Fruit fly (Drosophila melanogaster) whole organism, embryonic: Measurements from ENCODE around the gene CG42535.

Experiments
- ATbp ChIP-seq: fragments of 200-800 bp; sonication (Bioruptor generic); optimal IDR thresholded peaks from 2 replicates; lab custom pipeline; 2017; ENCODE audit warnings: missing biosample characterization, mild to moderate bottlenecking, missing genetic modification characterization, missing genetic modification reagents
- Antp ChIP-seq: fragments of 200-800 bp; sonication (Bioruptor generic); optimal IDR thresholded peaks from 3 replicates; lab custom pipeline; 2016; ENCODE audit warnings: missing biosample characterization, missing genetic modification characterization
- Bgb ChIP-seq: fragments of 200-800 bp; sonication (Bioruptor generic); IDR thresholded peaks from 2 replicates; pipeline ENCODE4 v1.3.6; 2022; ENCODE audit warnings: missing biosample characterization, missing genetic modification characterization; ENCODE audit not compliant: partially characterized antibody
- C15 ChIP-seq: fragments of 200-800 bp; sonication (Bioruptor generic); IDR thresholded peaks from 3 replicates; pipeline ENCODE4 v1.3.6; 2022; ENCODE audit warnings: missing biosample characterization, missing genetic modification characterization
- CG11695 ChIP-seq: fragments of 200-800 bp; sonication (Bioruptor generic); IDR thresholded peaks from 3 replicates; pipeline ENCODE4 v1.3.6; 2022; ENCODE audit warnings: missing biosample characterization, missing genetic modification characterization
- CG12104 ChIP-seq: fragments of 200-800 bp; sonication (Bioruptor generic); optimal IDR thresholded peaks from 3 replicates; lab custom pipeline; 2016; ENCODE audit warnings: missing biosample characterization, missing genetic modification characterization
- CG12236 ChIP-seq: fragments of 200-800 bp; sonication (Bioruptor generic); optimal IDR thresholded peaks from 2 replicates; lab custom pipeline; 2016; ENCODE audit warnings: missing biosample characterization, missing genetic modification characterization
- CG14050 ChIP-seq: fragments of 200-800 bp; sonication (Bioruptor generic); IDR thresholded peaks from 3 replicates; pipeline ENCODE4 v1.3.6; 2022; ENCODE audit warnings: missing biosample characterization, missing genetic modification characterization
- CG14710 ChIP-seq: fragments of 200-800 bp; sonication (Bioruptor generic); optimal IDR thresholded peaks from 3 replicates; lab custom pipeline; 2019; ENCODE audit warnings: missing biosample characterization, mild to moderate bottlenecking, missing genetic modification characterization, moderate library complexity
- CG15601 ChIP-seq: fragments of 200-800 bp; sonication (Bioruptor generic); optimal IDR thresholded peaks from 3 replicates; lab custom pipeline; 2019; ENCODE audit warnings: missing biosample characterization, mild to moderate bottlenecking, missing genetic modification characterization, moderate library complexity
- CG16863 ChIP-seq: fragments of 200-800 bp; sonication (Bioruptor generic); optimal IDR thresholded peaks from 3 replicates; lab custom pipeline; 2016; ENCODE audit warnings: missing biosample characterization, missing genetic modification characterization
- CG17612 ChIP-seq: fragments of 200-800 bp; sonication (Bioruptor generic); IDR thresholded peaks from 2 replicates; pipeline ENCODE4 v1.3.6; 2022; ENCODE audit warnings: missing biosample characterization, missing genetic modification characterization
- CG32532 ChIP-seq: fragments of 200-800 bp; sonication (Bioruptor generic); IDR thresholded peaks from 2 replicates; pipeline ENCODE4 v1.3.6; 2022; ENCODE audit warnings: missing biosample characterization, missing genetic modification characterization
- CG33213 ChIP-seq: fragments of 200-800 bp; sonication (Bioruptor generic); optimal IDR thresholded peaks from 3 replicates; lab custom pipeline; 2016; ENCODE audit warnings: missing biosample characterization, missing genetic modification characterization
- CG33557 ChIP-seq: fragments of 200-800 bp; sonication (Bioruptor generic); optimal IDR thresholded peaks from 2 replicates; lab custom pipeline; 2019; ENCODE audit warnings: missing biosample characterization, mild to moderate bottlenecking, missing genetic modification characterization, moderate library complexity
- CG42726 ChIP-seq: fragments of 200-800 bp; sonication (Bioruptor generic); IDR thresholded peaks from 2 replicates; pipeline ENCODE4 v1.3.6; 2022; ENCODE audit warnings: missing biosample characterization, missing genetic modification characterization; ENCODE audit not compliant: partially characterized antibody
- CG4282 ChIP-seq: fragments of 200-800 bp; sonication (Bioruptor generic); optimal IDR thresholded peaks from 2 replicates; lab custom pipeline; 2016; ENCODE audit warnings: missing biosample characterization, missing genetic modification characterization
- CG6765 ChIP-seq: fragments of 200-800 bp; sonication (Bioruptor generic); optimal IDR thresholded peaks from 3 replicates; lab custom pipeline; 2017; ENCODE audit warnings: missing biosample characterization, mild to moderate bottlenecking, missing genetic modification characterization
- CG7786 ChIP-seq: fragments of 200-800 bp; sonication (Bioruptor generic); optimal IDR thresholded peaks from 2 replicates; lab custom pipeline; 2016; ENCODE audit warnings: missing biosample characterization, missing genetic modification characterization
- CG7987 ChIP-seq: fragments of 200-800 bp; sonication (Bioruptor generic); optimal IDR thresholded peaks from 2 replicates; lab custom pipeline; 2018; ENCODE audit warnings: missing biosample characterization, mild to moderate bottlenecking, missing genetic modification characterization, moderate library complexity
- CG8388 ChIP-seq: fragments of 200-800 bp; sonication (Bioruptor generic); optimal IDR thresholded peaks from 2 replicates; lab custom pipeline; 2019; ENCODE audit warnings: missing biosample characterization, mild to moderate bottlenecking, missing genetic modification characterization, moderate library complexity
- Chrac-16 ChIP-seq: fragments of 200-800 bp; sonication (Bioruptor generic); optimal IDR thresholded peaks from 3 replicates; lab custom pipeline; 2016; ENCODE audit warnings: missing biosample characterization, missing genetic modification characterization
- CrebB ChIP-seq: fragments of 200-800 bp; sonication (Bioruptor generic); optimal IDR thresholded peaks from 3 replicates; lab custom pipeline; 2018; ENCODE audit warnings: missing biosample characterization, mild to moderate bottlenecking, missing genetic modification characterization
- D ChIP-seq, 2 experiments: fragments of 200-800 bp in 1 of 2; fragments of >200 bp in 1 of 2; sonication (Bioruptor generic) in 1 of 2; optimal IDR thresholded peaks; 2 replicates in 1 of 2; 3 replicates in 1 of 2; lab custom pipeline; 2017; ENCODE audit warnings: mild to moderate bottlenecking in 1 of 2, missing biosample characterization in 1 of 2, missing genetic modification characterization in 1 of 2, missing genetic modification reagents in 1 of 2
- Doc3 ChIP-seq: fragments of 200-800 bp; sonication (Bioruptor generic); IDR thresholded peaks from 3 replicates; pipeline ENCODE4 v1.3.6; 2022; ENCODE audit warnings: missing biosample characterization, missing genetic modification characterization; ENCODE audit not compliant: partially characterized antibody
- Dref ChIP-seq: fragments of 200-800 bp; sonication (Bioruptor generic); IDR thresholded peaks from 2 replicates; pipeline ENCODE4 v1.3.6; 2022; ENCODE audit warnings: missing biosample characterization, missing genetic modification characterization
- Elba2 ChIP-seq: fragments of 200-800 bp; sonication (Bioruptor generic); optimal IDR thresholded peaks from 3 replicates; lab custom pipeline; 2016; ENCODE audit warnings: missing biosample characterization, missing genetic modification characterization
- Gsc ChIP-seq: fragments of 200-800 bp; sonication (Bioruptor generic); IDR thresholded peaks from 2 replicates; pipeline ENCODE4 v1.3.6; 2022; ENCODE audit warnings: missing biosample characterization, missing genetic modification characterization
- HmgD ChIP-seq: fragments of 200-800 bp; sonication (Bioruptor generic); optimal IDR thresholded peaks from 3 replicates; lab custom pipeline; 2016; ENCODE audit warnings: missing biosample characterization, missing genetic modification characterization
- Mes4 ChIP-seq: fragments of 200-800 bp; sonication (Bioruptor generic); optimal IDR thresholded peaks from 2 replicates; lab custom pipeline; 2016; ENCODE audit warnings: missing biosample characterization, missing genetic modification characterization
- Tbp ChIP-seq: fragments of >200 bp; optimal IDR thresholded peaks from 2 replicates; lab custom pipeline; 2018; ENCODE audit warnings: missing biosample characterization, missing genetic modification characterization
- ase ChIP-seq: fragments of 200-800 bp; sonication (Bioruptor generic); IDR thresholded peaks from 3 replicates; pipeline ENCODE4 v1.3.6; 2022; ENCODE audit warnings: missing biosample characterization, missing genetic modification characterization
- bowl ChIP-seq: fragments of 200-800 bp; sonication (Bioruptor generic); IDR thresholded peaks from 2 replicates; pipeline ENCODE4 v1.3.6; 2022; ENCODE audit warnings: missing biosample characterization, missing genetic modification characterization
- caup ChIP-seq: fragments of 200-800 bp; sonication (Bioruptor generic); optimal IDR thresholded peaks from 3 replicates; lab custom pipeline; 2017; ENCODE audit warnings: missing biosample characterization, mild to moderate bottlenecking, missing genetic modification characterization, moderate library complexity; ENCODE audit not compliant: severe bottlenecking
- crc ChIP-seq: fragments of 200-800 bp; sonication (Bioruptor generic); optimal IDR thresholded peaks from 2 replicates; lab custom pipeline; 2016; ENCODE audit warnings: missing biosample characterization, missing genetic modification characterization
- dmrt11E ChIP-seq: fragments of 200-800 bp; sonication (Bioruptor generic); optimal IDR thresholded peaks from 3 replicates; lab custom pipeline; 2018; ENCODE audit warnings: missing biosample characterization, mild to moderate bottlenecking, missing genetic modification characterization, moderate library complexity
- eyg ChIP-seq: fragments of 200-800 bp; sonication (Bioruptor generic); optimal IDR thresholded peaks from 3 replicates; lab custom pipeline; 2016; ENCODE audit warnings: missing biosample characterization, missing genetic modification characterization
- gcm ChIP-seq: fragments of 200-800 bp; sonication (Bioruptor generic); optimal IDR thresholded peaks from 2 replicates; lab custom pipeline; 2019; ENCODE audit warnings: missing biosample characterization, mild to moderate bottlenecking, missing genetic modification characterization, moderate library complexity
- gsb-n ChIP-seq: fragments of 200-800 bp; sonication (Bioruptor generic); optimal IDR thresholded peaks from 3 replicates; lab custom pipeline; 2018; ENCODE audit warnings: missing biosample characterization, mild to moderate bottlenecking, missing genetic modification characterization
- jigr1 ChIP-seq: fragments of 200-800 bp; sonication (Bioruptor generic); IDR thresholded peaks from 3 replicates; pipeline ENCODE4 v1.3.6; 2022; ENCODE audit warnings: missing biosample characterization, missing genetic modification characterization
- ken ChIP-seq: fragments of 200-800 bp; sonication (Bioruptor generic); IDR thresholded peaks from 3 replicates; pipeline ENCODE4 v1.3.6; 2022; ENCODE audit warnings: missing biosample characterization, missing genetic modification characterization
- kni ChIP-seq: fragments of 200-800 bp; sonication (Bioruptor generic); optimal IDR thresholded peaks from 3 replicates; lab custom pipeline; 2017; ENCODE audit warnings: mild to moderate bottlenecking, missing biosample characterization, missing genetic modification reagents, missing genetic modification characterization
- oc ChIP-seq: fragments of 200-800 bp; sonication (Bioruptor generic); optimal IDR thresholded peaks from 2 replicates; lab custom pipeline; 2018; ENCODE audit warnings: missing biosample characterization, mild to moderate bottlenecking, missing genetic modification characterization, moderate library complexity
- pan ChIP-seq, 4 experiments: fragments of >200 bp in 3 of 4; fragments of 200-800 bp in 1 of 4; sonication (Bioruptor generic) in 1 of 4; optimal IDR thresholded peaks in 3 of 4; IDR thresholded peaks in 1 of 4; 2 replicates each; pipeline versions ENCODE4 v1.3.6 to Lab custom; 2017 to 2022; ENCODE audit warnings: missing biosample characterization in 2 of 4, missing genetic modification characterization in 2 of 4, mixed read lengths in 1 of 4
- row ChIP-seq: fragments of 200-800 bp; sonication (Bioruptor generic); IDR thresholded peaks from 3 replicates; pipeline ENCODE4 v1.3.6; 2022; ENCODE audit warnings: missing biosample characterization, missing genetic modification characterization
- slp2 ChIP-seq: fragments of 200-800 bp; sonication (Bioruptor generic); optimal IDR thresholded peaks from 2 replicates; lab custom pipeline; 2016; ENCODE audit warnings: missing biosample characterization, missing genetic modification characterization
- usp ChIP-seq: fragments of >200 bp; optimal IDR thresholded peaks from 2 replicates; lab custom pipeline; 2017; ENCODE audit warnings: missing biosample characterization, missing genetic modification characterization
- vfl ChIP-seq: fragments of 200-800 bp; sonication (Bioruptor generic); optimal IDR thresholded peaks from 2 replicates; lab custom pipeline; 2016; ENCODE audit warnings: missing biosample characterization, missing genetic modification characterization
- vnd ChIP-seq: fragments of 200-800 bp; sonication (Bioruptor generic); IDR thresholded peaks from 3 replicates; pipeline ENCODE4 v1.3.6; 2022; ENCODE audit warnings: missing biosample characterization, missing genetic modification characterization; ENCODE audit not compliant: partially characterized antibody
- zfh2 ChIP-seq: fragments of 200-800 bp; sonication (Bioruptor generic); optimal IDR thresholded peaks from 2 replicates; lab custom pipeline; 2016; ENCODE audit warnings: missing biosample characterization, missing genetic modification characterization

CG42535 gene

dm6 chr3L:10637819-10638218, 7.1 kb upstream of the CG42535 start, which contains the start of gene Cnep1r2 (continued):
- no peak for TF ChIP-seq D (optimal IDR thresholded peaks at IDR 0.05; lab: Kevin White, UChicago)
- peak; percentile 93 for TF ChIP-seq D (GFP tag; optimal IDR thresholded peaks at IDR 0.05; lab: Kevin White, UChicago)
- TF ChIP-seq CG16863 (GFP tag; lab: Kevin White, UChicago), result peak; percentile 23
- TF ChIP-seq CG8388, result peak; percentile 96
- peak; percentile 96 for TF ChIP-seq CG15601 (tag; lab: Kevin White, UChicago)
- peak; percentile 92 for TF ChIP-seq ATbp (GFP tag; lab: Kevin White, UChicago)
- peak; percentile 66 for TF ChIP-seq Antp (GFP tag; lab: Kevin White, UChicago)
- TF ChIP-seq caup (GFP tag; lab: Kevin White, UChicago), result peak; percentile 96
- TF ChIP-seq Elba2 (GFP tag; lab: Kevin White, UChicago), result peak; percentile 87
- TF ChIP-seq CG14050, result peak; percentile 91
- peak; percentile 96 for TF ChIP-seq CG32532 (GFP tag; lab: Robert Waterston, UW)
- TF ChIP-seq Doc3 (GFP tag; lab: Robert Waterston, UW), result no peak
- TF ChIP-seq usp (GFP tag; lab: Kevin White, UChicago), result no peak
- TF ChIP-seq CG7786, result peak; percentile 68
- peak; percentile 87 for TF ChIP-seq CG7987 (GFP tag; lab: Kevin White, UChicago)
- peak; percentile 65 for TF ChIP-seq bowl (GFP tag; lab: Robert Waterston, UW)
- peak; percentile 82 for TF ChIP-seq CG17612
- TF ChIP-seq slp2 (GFP tag; lab: Kevin White, UChicago), result peak; percentile 64
- TF ChIP-seq Tbp (GFP tag; lab: Kevin White, UChicago), result no peak
- TF ChIP-seq CG33213 (GFP tag; lab: Kevin White, UChicago), result peak; percentile 31
- no peak for TF ChIP-seq CG4282 (GFP tag; lab: Kevin White, UChicago)
- TF ChIP-seq CG11695 (GFP tag; lab: Robert Waterston, UW), result peak; percentile 97
- peak; percentile 98 for TF ChIP-seq CG33557
- no peak for TF ChIP-seq HmgD
- TF ChIP-seq jigr1 (GFP tag; lab: Robert Waterston, UW), result peak; percentile 87; the same call in 2 of the 3 replicates
- TF ChIP-seq Mes4 (GFP tag; lab: Kevin White, UChicago), result no peak
- TF ChIP-seq C15, result peak; percentile 66; the same call in 2 of the 3 replicates
- TF ChIP-seq Bgb (GFP tag; lab: Robert Waterston, UW), result no peak
- TF ChIP-seq Chrac-16, result peak; percentile 96
- TF ChIP-seq CG42726 (GFP tag; lab: Robert Waterston, UW), result no peak
- TF ChIP-seq row (GFP tag; lab: Robert Waterston, UW), result peak; percentile 99
- TF ChIP-seq vnd (GFP tag; lab: Robert Waterston, UW), result no peak
- TF ChIP-seq zfh2 (GFP tag; lab: Kevin White, UChicago), result peak; percentile 82
- TF ChIP-seq vfl (GFP tag; lab: Kevin White, UChicago), result peak; percentile 60
- no peak for TF ChIP-seq crc (GFP tag; lab: Kevin White, UChicago)
- TF ChIP-seq kni (GFP tag; lab: Kevin White, UChicago), result no peak
- no peak for TF ChIP-seq eyg (GFP tag; lab: Kevin White, UChicago)
- peak; percentile 94 for TF ChIP-seq CG6765
- peak; percentile 98 for TF ChIP-seq gsb-n (tag; lab: Kevin White, UChicago)
- TF ChIP-seq Gsc (GFP tag; lab: Robert Waterston, UW), result no peak
- TF ChIP-seq pan (optimal IDR thresholded peaks at IDR 0.05; lab: Kevin White, UChicago), result no peak
- TF ChIP-seq pan (GFP tag; optimal IDR thresholded peaks at IDR 0.05 in 1 of 2, IDR thresholded peaks at IDR 0.05 in 1 of 2), result peak in 1 of 2 experiments; percentile 96
- peak; percentile 88 for TF ChIP-seq CG12104
- TF ChIP-seq oc (tag; lab: Kevin White, UChicago), result peak; percentile 95
- no peak for TF ChIP-seq CG12236 (GFP tag; lab: Kevin White, UChicago)
- TF ChIP-seq dmrt11E, result peak; percentile 98
- TF ChIP-seq Dref (GFP tag; lab: Robert Waterston, UW), result no peak
- TF ChIP-seq CrebB (tag; lab: Kevin White, UChicago), result peak; percentile 89
- peak; percentile 95 for TF ChIP-seq ken (GFP tag; lab: Robert Waterston, UW)
- peak; percentile 86 for TF ChIP-seq ase (GFP tag; lab: Robert Waterston, UW)
- TF ChIP-seq gcm (GFP tag; lab: Kevin White, UChicago), result peak; percentile 97
- TF ChIP-seq CG14710, result peak; percentile 96
